Worm (Caenorhabditis elegans): ENCODE results near the gene F28C1.1.

F28C1.1 gene

ce11 chrV:12488002-12488401 lies 37.4 kb downstream of the F28C1.1 start (continued):
- no peak for TF ChIP-seq nhr-20 (tag; optimal IDR thresholded peaks at IDR 0.05)
- TF ChIP-seq mef-2 (tag; optimal IDR thresholded peaks at IDR 0.05): no peak
- TF ChIP-seq hpl-2 (GFP tag; optimal IDR thresholded peaks at IDR 0.05): no peak
- TF ChIP-seq sup-37 (GFP tag; optimal IDR thresholded peaks at IDR 0.05): no peak
- peak; percentile 24 for TF ChIP-seq nhr-71 (tag; optimal IDR thresholded peaks at IDR 0.05)
- no peak for TF ChIP-seq vab-15 (tag; optimal IDR thresholded peaks at IDR 0.05)
- peak in 1 of 2 experiments; percentile 41 for TF ChIP-seq lsy-2 (tag; optimal IDR thresholded peaks at IDR 0.05)
- TF ChIP-seq irx-1 (tag; optimal IDR thresholded peaks at IDR 0.05): no peak
- no peak for TF ChIP-seq nhr-12 (tag; optimal IDR thresholded peaks at IDR 0.05)
- no peak for TF ChIP-seq aly-2 (tag; optimal IDR thresholded peaks at IDR 0.05)
- TF ChIP-seq nhr-85 (tag): no peak
- TF ChIP-seq dpl-1 (GFP tag; optimal IDR thresholded peaks at IDR 0.05): no peak
- no peak for TF ChIP-seq ztf-11 (tag; optimal IDR thresholded peaks at IDR 0.05)
- TF ChIP-seq elt-3 (tag; optimal IDR thresholded peaks at IDR 0.05): no peak
- TF ChIP-seq swsn-7 (tag; optimal IDR thresholded peaks at IDR 0.05): no peak
- no peak for TF ChIP-seq C04F5.9 (tag; optimal IDR thresholded peaks at IDR 0.05)
- no peak for TF ChIP-seq C16A3.4 (tag; optimal IDR thresholded peaks at IDR 0.05)
- TF ChIP-seq unc-130 (tag; optimal IDR thresholded peaks at IDR 0.05): no peak
- TF ChIP-seq ceh-90 (tag; optimal IDR thresholded peaks at IDR 0.05): no peak
- no peak for TF ChIP-seq fos-1 (tag; optimal IDR thresholded peaks at IDR 0.05)
- no peak for TF ChIP-seq unc-62 (GFP tag; optimal IDR thresholded peaks at IDR 0.05)
- no peak for TF ChIP-seq zip-4 (GFP tag; optimal IDR thresholded peaks at IDR 0.05)
- TF ChIP-seq xbp-1 (tag; optimal IDR thresholded peaks at IDR 0.05): no peak
- no peak for TF ChIP-seq pax-3 (tag; optimal IDR thresholded peaks at IDR 0.05)
- TF ChIP-seq lin-14 (GFP tag; optimal IDR thresholded peaks at IDR 0.05): peak; percentile 60
- no peak for TF ChIP-seq sox-4 (tag; optimal IDR thresholded peaks at IDR 0.05)

ce11 chrV:12491070-12491643 lies 40.6 kb downstream of the F28C1.1 start:
- TF ChIP-seq snu-23 (GFP tag; optimal IDR thresholded peaks at IDR 0.05) (peak; percentile 84), blmp-1 (tag; optimal IDR thresholded peaks at IDR 0.05) (no peak), lin-39 (tag; optimal IDR thresholded peaks at IDR 0.05) (peak; percentile 87), sptf-1 (tag; optimal IDR thresholded peaks at IDR 0.05) (no peak), hlh-17 (GFP tag; optimal IDR thresholded peaks at IDR 0.05; ENCODE audit: borderline replicate concordance) (no peak), aha-1 (tag; optimal IDR thresholded peaks at IDR 0.05) (no peak), ceh-63 (GFP tag; optimal IDR thresholded peaks at IDR 0.05) (no peak), zag-1 (tag; optimal IDR thresholded peaks at IDR 0.05) (no peak), zip-4 (GFP tag; optimal IDR thresholded peaks at IDR 0.05) (peak; percentile 74), elt-3 (tag; optimal IDR thresholded peaks at IDR 0.05) (peak in 1 of 6 experiments; percentile 46), mab-9 (GFP tag; IDR thresholded peaks at IDR 0.05) (peak; percentile 61), hlh-4 (tag; optimal IDR thresholded peaks at IDR 0.05) (no peak), aly-2 (tag; optimal IDR thresholded peaks at IDR 0.05) (peak; percentile 16), skn-1 (tag; optimal IDR thresholded peaks at IDR 0.05) (no peak), nhr-11 (tag; optimal IDR thresholded peaks at IDR 0.05) (no peak), C34B4.2 (tag; optimal IDR thresholded peaks at IDR 0.05) (no peak), snpc-4 (tag; optimal IDR thresholded peaks at IDR 0.05) (peak; percentile 99), lin-14 (GFP tag; optimal IDR thresholded peaks at IDR 0.05) (peak; percentile 82), F16B12.6 (tag; optimal IDR thresholded peaks at IDR 0.05) (no peak), ama-1 (optimal IDR thresholded peaks at IDR 0.05) (peak; percentile 80), nhr-85 (tag) (peak; percentile 94), fkh-4 (tag; optimal IDR thresholded peaks at IDR 0.05; ENCODE audit: borderline replicate concordance) (no peak), mep-1 (tag; optimal IDR thresholded peaks at IDR 0.05) (peak; percentile 61), ces-1 (GFP tag; optimal IDR thresholded peaks at IDR 0.05) (no peak), grh-1 (GFP tag; IDR thresholded peaks at IDR 0.05) (peak; percentile 82), nhr-77 (tag; optimal IDR thresholded peaks at IDR 0.05) (peak; percentile 55), irx-1 (tag; optimal IDR thresholded peaks at IDR 0.05) (peak; percentile 76), ceh-88 (GFP tag; IDR thresholded peaks at IDR 0.05) (peak; percentile 60; the same call in 1 of the 2 replicates), unc-98 (GFP tag; IDR thresholded peaks at IDR 0.05) (no peak), unc-86 (tag; optimal IDR thresholded peaks at IDR 0.05) (peak; percentile 13), lin-15B (tag; optimal IDR thresholded peaks at IDR 0.05) (peak; percentile 9), ceh-8 (GFP tag; optimal IDR thresholded peaks at IDR 0.05) (peak; percentile 28), vab-15 (tag; optimal IDR thresholded peaks at IDR 0.05) (no peak), alr-1 (tag; optimal IDR thresholded peaks at IDR 0.05; ENCODE audit: borderline replicate concordance) (no peak)

Measured in whole organism, L1 larva.